Fruit fly (Drosophila melanogaster): ENCODE results near the gene stai.

Gene stai

DNA sequence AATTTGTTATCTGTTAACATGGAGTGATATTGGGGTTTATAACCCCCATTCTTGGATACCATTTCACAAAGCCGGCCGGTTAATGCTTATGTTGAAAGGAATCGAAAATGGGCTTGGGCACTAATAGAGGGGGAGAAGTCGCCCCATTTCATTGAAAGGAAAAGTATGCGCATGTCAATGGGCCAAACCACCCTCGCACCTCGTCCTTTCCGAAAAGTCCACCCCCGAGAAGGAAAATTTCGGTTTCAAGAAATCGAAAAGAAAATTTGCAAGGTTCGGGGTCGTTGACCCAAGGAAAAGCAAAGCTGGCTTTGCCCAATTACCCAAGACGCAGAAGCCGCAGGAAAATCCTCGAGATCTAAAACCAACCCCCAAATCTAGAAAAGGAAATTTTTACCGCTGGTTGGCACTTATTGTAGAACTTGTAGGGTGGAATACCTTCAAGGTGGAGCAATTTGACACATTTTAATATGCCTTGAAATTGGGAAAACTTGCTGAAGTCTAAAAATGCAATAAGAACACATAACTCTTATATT, 23.3 kb upstream of the stai start (continued):
- TF ChIP-seq otp (GFP tag; IDR thresholded peaks at IDR 0.05) (0 out of 3 replicates have a peak, but pooled peaks have one; percentile 10), tna (GFP tag; IDR thresholded peaks at IDR 0.05; ENCODE audit: partially characterized antibody) (no peak), CG10543 (GFP tag; optimal IDR thresholded peaks at IDR 0.05) (no peak), CG2202 (tag; optimal IDR thresholded peaks at IDR 0.05) (no peak), CG31224 (GFP tag; IDR thresholded peaks at IDR 0.05) (no peak)

DNA sequence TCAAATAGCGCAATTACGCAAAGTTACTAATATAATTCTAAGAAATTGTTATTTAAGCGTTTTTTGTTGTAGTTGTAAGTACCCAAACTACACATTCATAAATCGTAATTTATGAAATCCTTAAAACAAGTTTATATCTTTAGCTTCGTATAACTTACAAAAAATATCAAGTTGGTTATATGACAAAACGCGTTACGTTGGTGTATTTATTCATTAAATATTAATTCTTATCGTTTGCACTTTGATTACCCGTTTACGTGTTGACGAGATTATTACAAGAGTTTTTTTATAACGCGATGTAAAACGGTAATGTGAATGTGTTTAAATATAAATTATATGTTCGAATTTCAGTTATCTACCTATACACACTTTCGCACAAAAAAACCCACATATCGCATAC, 22.5 kb upstream of the stai start:
- no peak for TF ChIP-seq Fer2 (tag; optimal IDR thresholded peaks at IDR 0.05)
- TF ChIP-seq CTCF (GFP tag; optimal IDR thresholded peaks at IDR 0.05), result no peak
- no peak for TF ChIP-seq CG11696 (GFP tag; IDR thresholded peaks at IDR 0.05)
- no peak for TF ChIP-seq Xrp1 (GFP tag; IDR thresholded peaks at IDR 0.05)
- TF ChIP-seq lmd (GFP tag; IDR thresholded peaks at IDR 0.05), result no peak
- no peak for TF ChIP-seq CG4617 (GFP tag; optimal IDR thresholded peaks at IDR 0.05; ENCODE audit: borderline replicate concordance)
- no peak for TF ChIP-seq Sry-β (GFP tag; optimal IDR thresholded peaks at IDR 0.05)
- no peak for TF ChIP-seq CG33213 (GFP tag; optimal IDR thresholded peaks at IDR 0.05)
- no peak for TF ChIP-seq CG14710 (tag; optimal IDR thresholded peaks at IDR 0.05)
- no peak for TF ChIP-seq CG16813 (GFP tag; IDR thresholded peaks at IDR 0.05; ENCODE audit: partially characterized antibody)
- no peak for TF ChIP-seq org-1 (GFP tag; optimal IDR thresholded peaks at IDR 0.05)
- TF ChIP-seq Opbp (GFP tag; IDR thresholded peaks at IDR 0.05; ENCODE audit: partially characterized antibody), result no peak
- TF ChIP-seq CG3995 (GFP tag; optimal IDR thresholded peaks at IDR 0.05), result no peak
- TF ChIP-seq CG6175 (GFP tag; IDR thresholded peaks at IDR 0.05), result no peak
- no peak for TF ChIP-seq sisA (GFP tag; IDR thresholded peaks at IDR 0.05)
- TF ChIP-seq Mad (GFP tag; optimal IDR thresholded peaks at IDR 0.05), result no peak
- no peak for TF ChIP-seq Oaz (GFP tag; IDR thresholded peaks at IDR 0.05)
- TF ChIP-seq CG6813 (GFP tag; optimal IDR thresholded peaks at IDR 0.05), result no peak
- no peak for TF ChIP-seq Dek (tag; optimal IDR thresholded peaks at IDR 0.05)

DNA sequence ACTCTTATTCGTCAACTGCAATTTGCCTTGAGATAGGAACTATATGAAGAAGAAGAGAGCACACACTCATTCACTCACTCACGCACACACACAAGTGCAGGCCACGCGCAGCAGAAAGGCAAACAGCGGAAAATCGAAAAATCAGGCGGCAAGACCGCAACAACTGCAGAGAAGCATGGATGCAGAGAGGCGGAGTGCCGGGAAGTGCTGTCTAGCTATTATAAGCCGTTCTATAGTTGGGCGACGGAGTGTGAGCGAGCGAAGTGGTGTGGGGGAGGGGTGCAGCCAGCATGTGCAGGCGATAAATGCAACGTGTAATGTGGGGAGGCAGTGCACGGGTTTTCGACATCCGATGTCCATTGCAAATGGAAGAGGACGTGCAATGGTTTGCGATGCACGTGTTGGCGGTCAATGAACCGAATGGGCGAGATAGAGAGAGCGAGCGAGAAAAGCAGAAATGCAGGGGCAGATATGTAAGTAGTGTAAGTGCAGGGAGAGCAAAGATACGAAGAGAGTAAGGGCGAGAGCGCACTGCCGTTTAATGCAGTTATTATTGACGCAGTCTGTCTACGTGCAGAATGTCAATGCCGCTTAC, 21.3 kb upstream of the stai start:
- no peak for TF ChIP-seq br (optimal IDR thresholded peaks at IDR 0.05)
- peak; percentile 31 for TF ChIP-seq CG10979 (tag; optimal IDR thresholded peaks at IDR 0.05)
- TF ChIP-seq CG8765 (GFP tag; IDR thresholded peaks at IDR 0.05), result peak; percentile 39; the same call in 1 of the 2 replicates
- TF ChIP-seq da (GFP tag; optimal IDR thresholded peaks at IDR 0.05), result peak; percentile 92
- no peak for TF ChIP-seq Nf-YC (tag; optimal IDR thresholded peaks at IDR 0.05)
- TF ChIP-seq en (GFP tag; optimal IDR thresholded peaks at IDR 0.05), result no peak
- peak; percentile 14 for TF ChIP-seq CG15696 (tag; optimal IDR thresholded peaks at IDR 0.05)
- no peak for TF ChIP-seq zen2 (GFP tag; IDR thresholded peaks at IDR 0.05; ENCODE audit: partially characterized antibody)
- TF ChIP-seq cwo (GFP tag; optimal IDR thresholded peaks at IDR 0.05), result peak; percentile 98
- TF ChIP-seq CG1233 (GFP tag; optimal IDR thresholded peaks at IDR 0.05), result no peak
- TF ChIP-seq Hey (tag; optimal IDR thresholded peaks at IDR 0.05), result peak; percentile 67
- TF ChIP-seq ac (GFP tag; optimal IDR thresholded peaks at IDR 0.05), result peak; percentile 34
- peak; percentile 94 for TF ChIP-seq gcm (GFP tag; optimal IDR thresholded peaks at IDR 0.05)
- no peak for TF ChIP-seq CG12219 (GFP tag; optimal IDR thresholded peaks at IDR 0.05)
- TF ChIP-seq ase (GFP tag; IDR thresholded peaks at IDR 0.05), result no peak
- TF ChIP-seq CG4282 (GFP tag; optimal IDR thresholded peaks at IDR 0.05), result no peak
- peak; percentile 27 for TF ChIP-seq CG14710 (tag; optimal IDR thresholded peaks at IDR 0.05)
- TF ChIP-seq Kr (GFP tag; optimal IDR thresholded peaks at IDR 0.05), result peak; percentile 78
- TF ChIP-seq pfk (GFP tag; optimal IDR thresholded peaks at IDR 0.05), result no peak
- no peak for TF ChIP-seq unpg (GFP tag; optimal IDR thresholded peaks at IDR 0.05)
- peak; percentile 32 for TF ChIP-seq CG8924 (tag; optimal IDR thresholded peaks at IDR 0.05)
- TF ChIP-seq CG10654 (GFP tag; optimal IDR thresholded peaks at IDR 0.05), result no peak
- peak in 1 of 2 experiments; percentile 74 for TF ChIP-seq insv (GFP tag; optimal IDR thresholded peaks at IDR 0.05)
- peak; percentile 41; the same call in 1 of the 2 replicates for TF ChIP-seq chm (GFP tag; IDR thresholded peaks at IDR 0.05)
- TF ChIP-seq corto (GFP tag; optimal IDR thresholded peaks at IDR 0.05), result no peak
- peak; percentile 14 for TF ChIP-seq gsb-n (tag; optimal IDR thresholded peaks at IDR 0.05)

All from whole organism, embryonic.